Worm (Caenorhabditis elegans) whole organism, L4 larva: ENCODE results near the gene sop-2.

Source experiments
- D1046.2 ChIP-seq: fragments of 200-800 bp; sonication (Bioruptor generic); IDR thresholded peaks from 2 replicates; pipeline ENCODE4 v1.3.6; 2022; ENCODE audit warnings: missing genetic modification characterization, missing compliant biosample characterization
- F37D6.2 ChIP-seq: sonication (generic microtip); optimal IDR thresholded peaks from 2 replicates; lab custom pipeline; 2016; ENCODE audit warnings: mild to moderate bottlenecking, missing genetic modification characterization, missing compliant biosample characterization
- ZK546.5 ChIP-seq, 2 experiments: sonication (generic microtip); optimal IDR thresholded peaks; 2 replicates each; lab custom pipeline; 2017; ENCODE audit warnings: missing biosample characterization in 2 of 2, missing genetic modification characterization in 2 of 2
- aha-1 ChIP-seq: fragments of 150-350 bp; peaks from one replicate; lab custom pipeline; 2014; ENCODE audit warnings: missing biosample characterization, missing genetic modification characterization
- ceh-28 ChIP-seq: fragments of 150-350 bp; optimal IDR thresholded peaks from 2 replicates; lab custom pipeline; 2014; ENCODE audit warnings: missing biosample characterization, missing genetic modification reagents, missing genetic modification characterization
- ceh-32 ChIP-seq: sonication (generic microtip); optimal IDR thresholded peaks from 2 replicates; lab custom pipeline; 2016; ENCODE audit warnings: mild to moderate bottlenecking, missing genetic modification characterization, missing compliant biosample characterization; ENCODE audit not compliant: poor library complexity
- ctbp-1 ChIP-seq: fragments of 200-800 bp; sonication (Bioruptor generic); IDR thresholded peaks from 2 replicates; pipeline ENCODE4 v1.3.6; 2022; ENCODE audit warnings: missing genetic modification reagents, missing genetic modification characterization, missing compliant biosample characterization
- daf-19 ChIP-seq: fragments of 200-800 bp; sonication (Bioruptor generic); conservative IDR thresholded peaks from 2 replicates; pipeline ENCODE4 v1.3.6; 2022; ENCODE audit warnings: missing genetic modification characterization, missing compliant biosample characterization
- egl-43 ChIP-seq: fragments of 200-800 bp; sonication (Bioruptor generic); IDR thresholded peaks from 2 replicates; pipeline ENCODE4 v1.3.6; 2022; ENCODE audit warnings: missing genetic modification reagents, missing genetic modification characterization, missing compliant biosample characterization
- fos-1 ChIP-seq: fragments of 150-350 bp; optimal IDR thresholded peaks from 2 replicates; lab custom pipeline; 2014; ENCODE audit warnings: missing biosample characterization, missing genetic modification characterization
- gei-8 ChIP-seq: fragments of 200-800 bp; sonication (Bioruptor generic); optimal IDR thresholded peaks from 2 replicates; lab custom pipeline; 2018; ENCODE audit warnings: mild to moderate bottlenecking, missing genetic modification characterization, missing compliant biosample characterization
- hlh-30 ChIP-seq: sonication (generic microtip); optimal IDR thresholded peaks from 2 replicates; lab custom pipeline; 2017; ENCODE audit warnings: antibody characterized with exemption, mild to moderate bottlenecking, missing genetic modification characterization, missing compliant biosample characterization; ENCODE audit not compliant: insufficient read depth
- hmg-1.1 ChIP-seq: fragments of 200-800 bp; sonication (Bioruptor generic); IDR thresholded peaks from 2 replicates; pipeline ENCODE4 v1.3.6; 2022; ENCODE audit warnings: missing genetic modification reagents, missing genetic modification characterization, missing compliant biosample characterization
- lin-13 ChIP-seq: fragments of 150-350 bp; optimal IDR thresholded peaks from 2 replicates; lab custom pipeline; 2014; ENCODE audit warnings: missing biosample characterization, missing genetic modification reagents, missing genetic modification characterization
- lin-15B ChIP-seq: fragments of 150-350 bp; sonication (generic microtip); optimal IDR thresholded peaks from 3 replicates; lab custom pipeline; 2014; ENCODE audit warnings: missing biosample characterization, missing genetic modification characterization
- lin-29 ChIP-seq: fragments of 200-800 bp; sonication (Bioruptor generic); IDR thresholded peaks from 2 replicates; pipeline ENCODE4 v1.3.6; 2022; ENCODE audit warnings: missing genetic modification reagents, missing genetic modification characterization, missing compliant biosample characterization
- mes-2 ChIP-seq: sonication (generic microtip); optimal IDR thresholded peaks from 2 replicates; lab custom pipeline; 2016; ENCODE audit warnings: missing genotype, mild to moderate bottlenecking, missing genetic modification characterization, missing compliant biosample characterization; ENCODE audit not compliant: poor library complexity, severe bottlenecking
- mxl-3 ChIP-seq: fragments of 200-800 bp; sonication (Bioruptor generic); optimal IDR thresholded peaks from 2 replicates; lab custom pipeline; 2018; ENCODE audit warnings: mild to moderate bottlenecking, missing genetic modification characterization, missing compliant biosample characterization
- nhr-102 ChIP-seq: sonication (generic microtip); optimal IDR thresholded peaks from 2 replicates; lab custom pipeline; 2016; ENCODE audit warnings: mild to moderate bottlenecking, missing genetic modification characterization, moderate library complexity, missing compliant biosample characterization
- nhr-111 ChIP-seq: fragments of 200-800 bp; sonication (Bioruptor generic); optimal IDR thresholded peaks from 2 replicates; lab custom pipeline; 2018; ENCODE audit warnings: mild to moderate bottlenecking, missing genetic modification characterization, missing compliant biosample characterization
- nhr-28 ChIP-seq: fragments of 150-350 bp; optimal IDR thresholded peaks from 2 replicates; lab custom pipeline; 2014; ENCODE audit warnings: missing biosample characterization, missing genetic modification characterization
- nhr-76 ChIP-seq: fragments of 150-350 bp; optimal IDR thresholded peaks from 2 replicates; lab custom pipeline; 2014; ENCODE audit warnings: missing biosample characterization, missing genetic modification characterization
- nhr-77 ChIP-seq: fragments of 150-350 bp; optimal IDR thresholded peaks from 2 replicates; lab custom pipeline; 2014; ENCODE audit warnings: missing biosample characterization, missing genetic modification characterization
- rbr-2 ChIP-seq: sonication (generic microtip); optimal IDR thresholded peaks from 2 replicates; lab custom pipeline; 2016; ENCODE audit warnings: missing genotype, missing genetic modification characterization, missing compliant biosample characterization
- snpc-1.2 ChIP-seq: fragments of 200-800 bp; sonication (Bioruptor generic); IDR thresholded peaks from 2 replicates; pipeline ENCODE4 v1.3.6; 2022; ENCODE audit warnings: missing genetic modification reagents, missing genetic modification characterization, missing compliant biosample characterization
- spr-3 ChIP-seq: fragments of 200-800 bp; sonication (Bioruptor generic); optimal IDR thresholded peaks from 2 replicates; lab custom pipeline; 2018; ENCODE audit warnings: mild to moderate bottlenecking, missing genetic modification characterization, missing compliant biosample characterization
- tra-1 ChIP-seq: fragments of 200-800 bp; sonication (Bioruptor generic); IDR thresholded peaks from 2 replicates; pipeline ENCODE4 v1.3.6; 2022; ENCODE audit warnings: missing genetic modification reagents, missing genetic modification characterization, missing compliant biosample characterization
- zfp-2 ChIP-seq: sonication (generic microtip); optimal IDR thresholded peaks from 2 replicates; lab custom pipeline; 2016; ENCODE audit warnings: mild to moderate bottlenecking, missing genetic modification characterization, missing compliant biosample characterization
- zip-11 ChIP-seq: fragments of 200-800 bp; sonication (Bioruptor generic); IDR thresholded peaks from 2 replicates; pipeline ENCODE4 v1.3.6; 2022; ENCODE audit warnings: missing genetic modification characterization, missing compliant biosample characterization
- zip-2 ChIP-seq: fragments of 150-350 bp; optimal IDR thresholded peaks from 2 replicates; lab custom pipeline; 2014; ENCODE audit warnings: missing biosample characterization, missing genetic modification characterization

The sop-2 gene

ce11 chrII:12389783-12390182 is 50.0 kb downstream of the sop-2 start, which contains the start of gene Y57A10B.6:
Gene Y57A10B.6 (plus strand): TSS chrII:12390083.
- no peak for TF ChIP-seq nhr-111 (GFP tag; lab: Kevin White, UChicago)
- TF ChIP-seq nhr-102 (tag; lab: Kevin White, UChicago): no peak

ce11 chrII:12393690-12394089 is 53.9 kb downstream of the sop-2 start, which contains the start of gene Y57A10B.7:
Gene Y57A10B.7 (minus strand): TSS chrII:12393790.
- TF ChIP-seq nhr-76 (tag; lab: Kevin White, UChicago) (no peak), zip-2 (tag; lab: Kevin White, UChicago) (no peak), D1046.2 (GFP tag; lab: Robert Waterston, UW) (no peak), fos-1 (tag; lab: Kevin White, UChicago) (no peak), daf-19 (GFP tag; lab: Robert Waterston, UW) (no peak), F37D6.2 (tag; lab: Kevin White, UChicago) (no peak), lin-13 (GFP tag; lab: Kevin White, UChicago) (no peak), mes-2 (no peak), egl-43 (GFP tag; lab: Robert Waterston, UW) (no peak), snpc-1.2 (GFP tag; lab: Robert Waterston, UW) (no peak), nhr-28 (tag; lab: Kevin White, UChicago) (no peak), ZK546.5 (tag; optimal IDR thresholded peaks at IDR 0.05; lab: Kevin White, UChicago) (no peak), zip-11 (GFP tag; lab: Robert Waterston, UW) (no peak), lin-15B (tag; lab: Kevin White, UChicago) (no peak), spr-3 (GFP tag; lab: Kevin White, UChicago) (no peak)

ce11 chrII:12394138-12394537 is 54.4 kb downstream of the sop-2 start:
- TF ChIP-seq hmg-1.1 (GFP tag; lab: Robert Waterston, UW): no peak
- no peak for TF ChIP-seq ceh-32 (tag; lab: Kevin White, UChicago)
- TF ChIP-seq aha-1 (tag; lab: Kevin White, UChicago): peak; percentile 68
- TF ChIP-seq ZK546.5 (tag; optimal IDR thresholded peaks at IDR 0.05; lab: Kevin White, UChicago): no peak
- no peak for TF ChIP-seq nhr-77
- no peak for TF ChIP-seq rbr-2 (tag; lab: Kevin White, UChicago)
- TF ChIP-seq mxl-3 (GFP tag; lab: Kevin White, UChicago): no peak
- no peak for TF ChIP-seq lin-29
- TF ChIP-seq ceh-28 (tag; lab: Kevin White, UChicago): peak; percentile 89
- TF ChIP-seq zfp-2 (tag; lab: Kevin White, UChicago): no peak
- no peak for TF ChIP-seq gei-8 (GFP tag; lab: Kevin White, UChicago)
- TF ChIP-seq hlh-30: no peak
- TF ChIP-seq tra-1 (GFP tag; lab: Robert Waterston, UW): no peak
- no peak for TF ChIP-seq zip-2 (tag; lab: Kevin White, UChicago)
- TF ChIP-seq ctbp-1 (GFP tag; lab: Robert Waterston, UW): no peak
- TF ChIP-seq, all 104 proteins: peak for 2
